Worm (Caenorhabditis elegans) whole organism, late embryonic: ENCODE measurements around the gene C25H3.17.

Experiments
- C38D4.7 ChIP-seq: fragments of 200-800 bp; sonication (Bioruptor generic); optimal IDR thresholded peaks from 2 replicates; lab custom pipeline; 2018; ENCODE audit warnings: mild to moderate bottlenecking, missing genetic modification characterization, moderate library complexity, missing compliant biosample characterization
- K02D7.2 ChIP-seq: sonication (generic microtip); optimal IDR thresholded peaks from 2 replicates; lab custom pipeline; 2017; ENCODE audit warnings: mild to moderate bottlenecking, missing genetic modification characterization, missing compliant biosample characterization
- K09A11.1 ChIP-seq: sonication (generic microtip); optimal IDR thresholded peaks from 2 replicates; lab custom pipeline; 2017; ENCODE audit warnings: antibody characterized with exemption, mild to moderate bottlenecking, missing genetic modification characterization, missing compliant biosample characterization; ENCODE audit not compliant: insufficient read depth
- ceh-14 ChIP-seq: sonication (generic microtip); optimal IDR thresholded peaks from 2 replicates; lab custom pipeline; 2016; ENCODE audit warnings: missing genotype, missing genetic modification characterization, missing compliant biosample characterization
- ceh-18 ChIP-seq: sonication (generic microtip); optimal IDR thresholded peaks from 2 replicates; lab custom pipeline; 2016; ENCODE audit warnings: missing genetic modification characterization, missing compliant biosample characterization
- ceh-2 ChIP-seq: sonication (generic microtip); optimal IDR thresholded peaks from 2 replicates; lab custom pipeline; 2016; ENCODE audit warnings: missing genotype, missing genetic modification characterization, missing compliant biosample characterization
- ceh-24 ChIP-seq: sonication (generic microtip); optimal IDR thresholded peaks from 2 replicates; lab custom pipeline; 2016; ENCODE audit warnings: mild to moderate bottlenecking, missing genetic modification characterization, missing compliant biosample characterization
- ceh-45 ChIP-seq: fragments of 200-800 bp; sonication (Bioruptor generic); IDR thresholded peaks from 2 replicates; pipeline ENCODE4 v1.3.6; 2022; ENCODE audit warnings: missing genetic modification reagents, missing genetic modification characterization, missing compliant biosample characterization
- ceh-48 ChIP-seq: sonication (generic microtip); optimal IDR thresholded peaks from 2 replicates; lab custom pipeline; 2016; ENCODE audit warnings: missing genetic modification characterization, inconsistent platforms, missing compliant biosample characterization
- ceh-9 ChIP-seq: sonication (generic microtip); optimal IDR thresholded peaks from 2 replicates; lab custom pipeline; 2016; ENCODE audit warnings: mild to moderate bottlenecking, missing genetic modification characterization, inconsistent platforms, missing compliant biosample characterization
- che-1 ChIP-seq: sonication (generic microtip); optimal IDR thresholded peaks from 2 replicates; lab custom pipeline; 2016; ENCODE audit warnings: mild to moderate bottlenecking, missing genetic modification characterization, missing compliant biosample characterization
- elt-4 ChIP-seq: sonication (generic microtip); optimal IDR thresholded peaks from 2 replicates; lab custom pipeline; 2016; ENCODE audit warnings: missing genetic modification characterization, missing compliant biosample characterization
- eyg-1 ChIP-seq: sonication (generic microtip); optimal IDR thresholded peaks from 2 replicates; lab custom pipeline; 2016; ENCODE audit warnings: missing genotype, missing genetic modification characterization, missing compliant biosample characterization
- fax-1 ChIP-seq: sonication (generic microtip); optimal IDR thresholded peaks from 2 replicates; lab custom pipeline; 2016; ENCODE audit warnings: missing genotype, missing genetic modification characterization, missing compliant biosample characterization
- fkh-10 ChIP-seq: fragments of 150-350 bp; optimal IDR thresholded peaks from 2 replicates; lab custom pipeline; 2014; ENCODE audit warnings: missing biosample characterization, missing genetic modification reagents, missing genetic modification characterization
- fkh-6 ChIP-seq: sonication (generic microtip); optimal IDR thresholded peaks from 2 replicates; lab custom pipeline; 2016; ENCODE audit warnings: missing genetic modification characterization, missing compliant biosample characterization
- gmeb-2 ChIP-seq: sonication (generic microtip); optimal IDR thresholded peaks from 2 replicates; lab custom pipeline; 2016; ENCODE audit warnings: missing genetic modification characterization, inconsistent platforms, missing compliant biosample characterization
- hlh-30 ChIP-seq: sonication (generic microtip); optimal IDR thresholded peaks from 2 replicates; lab custom pipeline; 2017; ENCODE audit warnings: antibody characterized with exemption, missing genetic modification characterization, missing compliant biosample characterization; ENCODE audit not compliant: insufficient read depth
- hlh-8 ChIP-seq: sonication (generic microtip); optimal IDR thresholded peaks from 2 replicates; lab custom pipeline; 2016; ENCODE audit warnings: missing genotype, missing genetic modification characterization, missing compliant biosample characterization
- lin-11 ChIP-seq: fragments of 200-800 bp; sonication (Bioruptor generic); optimal IDR thresholded peaks from 2 replicates; lab custom pipeline; 2018; ENCODE audit warnings: mild to moderate bottlenecking, missing genetic modification characterization, missing compliant biosample characterization
- madf-2 ChIP-seq: sonication (generic microtip); optimal IDR thresholded peaks from 2 replicates; lab custom pipeline; 2017; ENCODE audit warnings: missing genetic modification characterization, missing compliant biosample characterization
- mec-3 ChIP-seq: sonication (generic microtip); optimal IDR thresholded peaks from 2 replicates; lab custom pipeline; 2016; ENCODE audit warnings: borderline replicate concordance, missing genetic modification characterization, missing compliant biosample characterization
- nhr-232 ChIP-seq: sonication (generic microtip); optimal IDR thresholded peaks from 2 replicates; lab custom pipeline; 2016; ENCODE audit warnings: missing genetic modification characterization, missing compliant biosample characterization
- npax-4 ChIP-seq: sonication (generic microtip); optimal IDR thresholded peaks from 2 replicates; lab custom pipeline; 2016; ENCODE audit warnings: missing genetic modification characterization, missing compliant biosample characterization
- pha-2 ChIP-seq: sonication (generic microtip); optimal IDR thresholded peaks from 2 replicates; lab custom pipeline; 2017; ENCODE audit warnings: mild to moderate bottlenecking, missing genetic modification characterization, missing compliant biosample characterization
- pha-4 ChIP-seq: fragments of 150-350 bp; optimal IDR thresholded peaks from 2 replicates; lab custom pipeline; 2018; ENCODE audit warnings: missing biosample characterization, missing genetic modification reagents, missing genetic modification characterization
- pqm-1 ChIP-seq: sonication (generic microtip); optimal IDR thresholded peaks from 2 replicates; lab custom pipeline; 2016; ENCODE audit warnings: missing genetic modification characterization, missing compliant biosample characterization
- pros-1 ChIP-seq: fragments of 150-350 bp; optimal IDR thresholded peaks from 2 replicates; lab custom pipeline; 2014; ENCODE audit warnings: missing biosample characterization, missing genetic modification reagents, missing genetic modification characterization
- rnt-1 ChIP-seq: sonication (generic microtip); optimal IDR thresholded peaks from 2 replicates; lab custom pipeline; 2016; ENCODE audit warnings: missing genetic modification characterization, missing compliant biosample characterization
- sdc-2 ChIP-seq: sonication (generic microtip); optimal IDR thresholded peaks from 2 replicates; lab custom pipeline; 2016; ENCODE audit warnings: missing genotype, missing genetic modification characterization, missing compliant biosample characterization
- sox-2 ChIP-seq: fragments of 200-800 bp; sonication (Bioruptor generic); IDR thresholded peaks from 2 replicates; pipeline ENCODE4 v1.3.6; 2022; ENCODE audit warnings: missing genetic modification reagents, missing genetic modification characterization, missing compliant biosample characterization
- sox-4 ChIP-seq: sonication (generic microtip); optimal IDR thresholded peaks from 2 replicates; lab custom pipeline; 2017; ENCODE audit warnings: mild to moderate bottlenecking, missing genetic modification characterization, inconsistent platforms, missing compliant biosample characterization
- tbx-2 ChIP-seq: sonication (generic microtip); optimal IDR thresholded peaks from 2 replicates; lab custom pipeline; 2016; ENCODE audit warnings: missing genetic modification characterization, missing compliant biosample characterization
- tbx-7 ChIP-seq: sonication (generic microtip); optimal IDR thresholded peaks from 2 replicates; lab custom pipeline; 2016; ENCODE audit warnings: missing genotype, missing genetic modification characterization, missing compliant biosample characterization
- ttx-3 ChIP-seq: sonication (generic microtip); optimal IDR thresholded peaks from 2 replicates; lab custom pipeline; 2016; ENCODE audit warnings: missing genetic modification reagents, missing genetic modification characterization, missing compliant biosample characterization
- unc-3 ChIP-seq, 2 experiments: fragments of 200-800 bp in 1 of 2; sonication (Bioruptor generic) in 1 of 2; sonication (generic microtip) in 1 of 2; conservative IDR thresholded peaks in 1 of 2; optimal IDR thresholded peaks in 1 of 2; 2 replicates each; pipeline versions ENCODE4 v1.3.6 to Lab custom; 2016 to 2022; ENCODE audit warnings: missing compliant biosample characterization in 2 of 2, missing genetic modification characterization in 2 of 2, missing genetic modification reagents in 1 of 2
- zip-5 ChIP-seq: sonication (generic microtip); optimal IDR thresholded peaks from 2 replicates; lab custom pipeline; 2016; ENCODE audit warnings: missing genetic modification characterization, missing compliant biosample characterization

The C25H3.17 gene

ce11 chrII:5668830-5669229 lies 650 bp downstream of the C25H3.17 start, which contains the start of gene C25H3.7:
TSS of gene C25H3.7 (minus strand) at chrII:5668930.
- TF ChIP-seq ceh-14 (no peak), lin-11 (tag; lab: Kevin White, UChicago) (no peak), npax-4 (tag; lab: Kevin White, UChicago) (no peak), tbx-2 (tag; lab: Kevin White, UChicago) (no peak), ceh-48 (no peak), elt-4 (no peak), C38D4.7 (no peak), fkh-6 (no peak), ceh-9 (tag; lab: Kevin White, UChicago) (no peak), sox-4 (no peak), pqm-1 (tag; lab: Kevin White, UChicago) (no peak), hlh-8 (tag; lab: Kevin White, UChicago) (no peak), ceh-2 (tag; lab: Kevin White, UChicago) (no peak)
- TF ChIP-seq, all 69 proteins: peak for 0

- TF ChIP-seq gmeb-2 (no peak), pha-2 (tag; lab: Kevin White, UChicago) (no peak), ceh-24 (no peak), tbx-7 (no peak), eyg-1 (tag; lab: Kevin White, UChicago) (no peak), fkh-6 (no peak), ceh-45 (GFP tag; lab: Robert Waterston, UW) (no peak), fkh-10 (GFP tag; lab: Kevin White, UChicago) (no peak), pros-1 (tag; lab: Kevin White, UChicago) (no peak), ttx-3 (tag; lab: Kevin White, UChicago) (no peak), mec-3 (tag; lab: Kevin White, UChicago) (no peak), che-1 (tag; lab: Kevin White, UChicago) (no peak), elt-4 (no peak), K02D7.2 (no peak), zip-5 (tag; lab: Kevin White, UChicago) (no peak), ceh-18 (no peak), fax-1 (tag; lab: Kevin White, UChicago) (no peak), madf-2 (tag; lab: Kevin White, UChicago) (no peak)
Observed at ce11 chrII:5667540-5667939, 1.9 kb downstream of the C25H3.17 start.

- TF ChIP-seq eyg-1 (tag; lab: Kevin White, UChicago), result no peak
- no peak for TF ChIP-seq pha-4
- TF ChIP-seq unc-3 (GFP tag; conservative IDR thresholded peaks at IDR 0.05; lab: Robert Waterston, UW), result no peak
- TF ChIP-seq unc-3 (tag; optimal IDR thresholded peaks at IDR 0.05; lab: Kevin White, UChicago), result no peak
Observed at ce11 chrII:5665991-5666390, 3.5 kb downstream of the C25H3.17 start, which contains the start of gene C25H3.16. TSS of gene C25H3.16 (plus strand) at chrII:5666291.

- TF ChIP-seq rnt-1 (tag; lab: Kevin White, UChicago) (no peak), fax-1 (tag; lab: Kevin White, UChicago) (no peak), K09A11.1 (no peak), ceh-14 (no peak), nhr-232 (no peak), hlh-8 (tag; lab: Kevin White, UChicago) (no peak), hlh-30 (tag; lab: Kevin White, UChicago) (no peak), K02D7.2 (no peak), sdc-2 (tag; lab: Kevin White, UChicago) (no peak), sox-2 (GFP tag; lab: Robert Waterston, UW) (no peak), sox-4 (no peak)
- TF ChIP-seq, all 69 proteins: peak for 0
Observed at ce11 chrII:5665029-5665428, 4.5 kb downstream of the C25H3.17 start, which contains the start of gene C25H3.15. TSS of gene C25H3.15 (plus strand) at chrII:5665329.
